Fruit fly (Drosophila melanogaster) whole organism, prepupa: ENCODE measurements around the gene CG1092.
A peak's percentile ranks its signal among the peaks of the same experiment; 100 is the strongest.

Source experiments
- Blimp-1 ChIP-seq: fragments of 200-800 bp; sonication (Bioruptor generic); optimal IDR thresholded peaks from 3 replicates; lab custom pipeline; 2017; ENCODE audit warnings: missing biosample characterization, missing genetic modification characterization, mild to moderate bottlenecking, moderate library complexity, missing genetic modification reagents
- CG10631 ChIP-seq: fragments of 200-800 bp; sonication (Bioruptor generic); optimal IDR thresholded peaks from 2 replicates; lab custom pipeline; 2016; ENCODE audit warnings: missing biosample characterization, missing genetic modification characterization
- CG10669 ChIP-seq: fragments of 200-800 bp; sonication (Bioruptor generic); optimal IDR thresholded peaks from 3 replicates; lab custom pipeline; 2018; ENCODE audit warnings: missing biosample characterization, mild to moderate bottlenecking, missing genetic modification characterization, moderate library complexity
- CG11762 ChIP-seq: fragments of 200-800 bp; sonication (Bioruptor generic); optimal IDR thresholded peaks from 3 replicates; lab custom pipeline; 2016; ENCODE audit warnings: missing biosample characterization, missing genetic modification characterization; ENCODE audit not compliant: insufficient read depth
- CG15336 ChIP-seq: fragments of 200-800 bp; sonication (Bioruptor generic); IDR thresholded peaks from 2 replicates; pipeline ENCODE4 v1.3.6; 2022; ENCODE audit warnings: missing biosample characterization, missing genetic modification characterization
- CG3032 ChIP-seq: fragments of 200-800 bp; optimal IDR thresholded peaks from 2 replicates; lab custom pipeline; 2019; ENCODE audit warnings: missing biosample characterization, mild to moderate bottlenecking, missing genetic modification characterization, moderate library complexity
- CG31627 ChIP-seq: fragments of 200-800 bp; sonication (Bioruptor generic); optimal IDR thresholded peaks from 3 replicates; lab custom pipeline; 2016; ENCODE audit warnings: missing biosample characterization, missing genetic modification characterization
- CG34406 ChIP-seq: fragments of 200-800 bp; sonication (Bioruptor generic); optimal IDR thresholded peaks from 3 replicates; lab custom pipeline; 2016; ENCODE audit warnings: missing biosample characterization, missing genetic modification characterization
- CG4318 ChIP-seq: fragments of 200-800 bp; sonication (Bioruptor generic); optimal IDR thresholded peaks from 3 replicates; lab custom pipeline; 2017; ENCODE audit warnings: missing biosample characterization, mild to moderate bottlenecking, missing genetic modification characterization
- CG6163 ChIP-seq: fragments of 200-800 bp; sonication (Bioruptor generic); IDR thresholded peaks from 3 replicates; pipeline ENCODE4 v1.3.6; 2022; ENCODE audit warnings: missing biosample characterization, missing genetic modification characterization
- CG6808 ChIP-seq: fragments of 200-800 bp; sonication (Bioruptor generic); optimal IDR thresholded peaks from 3 replicates; lab custom pipeline; 2017; ENCODE audit warnings: missing biosample characterization, missing genetic modification characterization, mild to moderate bottlenecking, moderate library complexity, missing genetic modification reagents
- CG6854 ChIP-seq: fragments of 200-800 bp; sonication (Bioruptor generic); optimal IDR thresholded peaks from 2 replicates; lab custom pipeline; 2017; ENCODE audit warnings: missing biosample characterization, mild to moderate bottlenecking, missing genetic modification characterization
- CG8119 ChIP-seq: fragments of 200-800 bp; sonication (Bioruptor generic); IDR thresholded peaks from 3 replicates; pipeline ENCODE4 v1.3.6; 2022; ENCODE audit warnings: missing biosample characterization, missing genetic modification characterization
- CG8319 ChIP-seq: fragments of 200-800 bp; sonication (Bioruptor generic); optimal IDR thresholded peaks from 3 replicates; lab custom pipeline; 2016; ENCODE audit warnings: missing biosample characterization, missing genetic modification characterization
- CG8632 ChIP-seq: fragments of 200-800 bp; sonication (Bioruptor generic); optimal IDR thresholded peaks from 3 replicates; lab custom pipeline; 2016; ENCODE audit warnings: missing biosample characterization, missing genetic modification characterization
- CG9139 ChIP-seq: fragments of 200-800 bp; sonication (Bioruptor generic); optimal IDR thresholded peaks from 3 replicates; lab custom pipeline; 2017; ENCODE audit warnings: missing biosample characterization, mild to moderate bottlenecking, missing genetic modification characterization
- Eip78C ChIP-seq: fragments of 200-800 bp; sonication (Bioruptor generic); peaks from one replicate; lab custom pipeline; 2016; ENCODE audit warnings: missing biosample characterization, missing genetic modification characterization
- Eip93F ChIP-seq: fragments of 200-800 bp; sonication (Bioruptor generic); optimal IDR thresholded peaks from 2 replicates; lab custom pipeline; 2016; ENCODE audit warnings: missing biosample characterization, mild to moderate bottlenecking, missing genetic modification characterization
- Ets96B ChIP-seq: fragments of 200-800 bp; optimal IDR thresholded peaks from 2 replicates; lab custom pipeline; 2019; ENCODE audit warnings: missing biosample characterization, mild to moderate bottlenecking, missing genetic modification characterization, moderate library complexity
- Gug ChIP-seq: fragments of 200-800 bp; sonication (Bioruptor generic); IDR thresholded peaks from 2 replicates; pipeline ENCODE4 v1.3.6; 2022; ENCODE audit warnings: missing biosample characterization, missing genetic modification characterization
- Hr38 ChIP-seq: sonication (Bioruptor generic); optimal IDR thresholded peaks from 2 replicates; lab custom pipeline; 2016; ENCODE audit warnings: missing biosample characterization, missing genetic modification characterization
- Hr39 ChIP-seq: fragments of 200-800 bp; sonication (Bioruptor generic); optimal IDR thresholded peaks from 2 replicates; lab custom pipeline; 2016; ENCODE audit warnings: missing biosample characterization, missing genetic modification characterization
- Lpt ChIP-seq: fragments of 200-800 bp; sonication (Bioruptor generic); optimal IDR thresholded peaks from 3 replicates; lab custom pipeline; 2016; ENCODE audit warnings: missing biosample characterization, missing genetic modification characterization
- Sox102F ChIP-seq: fragments of 200-800 bp; sonication (Bioruptor generic); optimal IDR thresholded peaks from 2 replicates; lab custom pipeline; 2016; ENCODE audit warnings: missing biosample characterization, mild to moderate bottlenecking, missing genetic modification characterization
- achi ChIP-seq: fragments of 200-800 bp; sonication (Bioruptor generic); optimal IDR thresholded peaks from 3 replicates; lab custom pipeline; 2016; ENCODE audit warnings: missing biosample characterization, missing genetic modification characterization
- acj6 ChIP-seq: fragments of 200-800 bp; sonication (Bioruptor generic); optimal IDR thresholded peaks from 3 replicates; lab custom pipeline; 2016; ENCODE audit warnings: missing biosample characterization, missing genetic modification characterization
- esn ChIP-seq: fragments of 200-800 bp; sonication (Bioruptor generic); optimal IDR thresholded peaks from 2 replicates; lab custom pipeline; 2016; ENCODE audit warnings: missing biosample characterization, mild to moderate bottlenecking, missing genetic modification characterization, moderate library complexity
- fd59A ChIP-seq: fragments of 200-800 bp; sonication (Bioruptor generic); optimal IDR thresholded peaks from 2 replicates; lab custom pipeline; 2017; ENCODE audit warnings: missing biosample characterization, mild to moderate bottlenecking, missing genetic modification characterization, missing genetic modification reagents
- fkh ChIP-seq: fragments of 200-800 bp; sonication (Bioruptor generic); optimal IDR thresholded peaks from 3 replicates; lab custom pipeline; 2017; ENCODE audit warnings: missing biosample characterization, mild to moderate bottlenecking, missing genetic modification characterization, moderate library complexity
- lz ChIP-seq: fragments of 200-800 bp; sonication (Bioruptor generic); optimal IDR thresholded peaks from 3 replicates; lab custom pipeline; 2016; ENCODE audit warnings: missing biosample characterization, missing genetic modification characterization
- net ChIP-seq: fragments of 200-800 bp; sonication (Bioruptor generic); optimal IDR thresholded peaks from 3 replicates; lab custom pipeline; 2016; ENCODE audit warnings: missing biosample characterization, missing genetic modification characterization
- pdm3 ChIP-seq: fragments of 200-800 bp; sonication (Bioruptor generic); optimal IDR thresholded peaks from 3 replicates; lab custom pipeline; 2016; ENCODE audit warnings: missing biosample characterization, missing genetic modification characterization
- svp ChIP-seq: fragments of 200-800 bp; sonication (Bioruptor generic); peaks from one replicate; lab custom pipeline; 2016; ENCODE audit warnings: missing biosample characterization, missing genetic modification characterization
- topi ChIP-seq: fragments of 200-800 bp; sonication (Bioruptor generic); optimal IDR thresholded peaks from 3 replicates; lab custom pipeline; 2016; ENCODE audit warnings: missing biosample characterization, missing genetic modification characterization
- vri ChIP-seq: fragments of 200-800 bp; sonication (Bioruptor generic); optimal IDR thresholded peaks from 3 replicates; lab custom pipeline; 2016; ENCODE audit warnings: missing biosample characterization, mild to moderate bottlenecking, missing genetic modification characterization

Gene CG1092

dm6 chr3R:4308708-4309107 is 42.1 kb downstream of the CG1092 start:
- TF ChIP-seq CG11762 (GFP tag; lab: Kevin White, UChicago) (no peak), fkh (GFP tag; lab: Kevin White, UChicago) (no peak), Blimp-1 (GFP tag; lab: Kevin White, UChicago) (no peak), CG31627 (GFP tag; lab: Kevin White, UChicago) (no peak), svp (GFP tag; lab: Kevin White, UChicago) (peak; percentile 56), Sox102F (GFP tag; lab: Kevin White, UChicago) (no peak), achi (GFP tag; lab: Kevin White, UChicago) (no peak)

- no peak for TF ChIP-seq Hr39 (GFP tag; lab: Kevin White, UChicago)
- no peak for TF ChIP-seq topi (GFP tag; lab: Kevin White, UChicago)
- TF ChIP-seq CG8319: no peak
- no peak for TF ChIP-seq fd59A (GFP tag; lab: Kevin White, UChicago)
- TF ChIP-seq CG8119 (GFP tag; lab: Robert Waterston, UW): no peak
- no peak for TF ChIP-seq acj6 (GFP tag; lab: Kevin White, UChicago)
- TF ChIP-seq Eip93F: no peak
- TF ChIP-seq net (GFP tag; lab: Kevin White, UChicago): no peak
- TF ChIP-seq CG34406 (GFP tag; lab: Kevin White, UChicago): no peak
- TF ChIP-seq vri (GFP tag; lab: Kevin White, UChicago): peak; percentile 35
- TF ChIP-seq fkh (GFP tag; lab: Kevin White, UChicago): peak; percentile 80
- no peak for TF ChIP-seq CG3032
- TF ChIP-seq CG6163 (GFP tag; lab: Robert Waterston, UW): no peak
- no peak for TF ChIP-seq pdm3 (GFP tag; lab: Kevin White, UChicago)
- no peak for TF ChIP-seq CG6808
- TF ChIP-seq CG10631: no peak
- TF ChIP-seq CG4318 (GFP tag; lab: Kevin White, UChicago): no peak
- no peak for TF ChIP-seq CG10669
Observed at dm6 chr3R:4310683-4311066, 44.1 kb downstream of the CG1092 start, which contains the start of gene Vps24. Gene Vps24 (minus strand): TSS chr3R:4310947.

dm6 chr3R:4311067-4311723 is 44.6 kb downstream of the CG1092 start, which contains the start of gene Suv3:
Gene Suv3 (plus strand): TSS chr3R:4311555.
- TF ChIP-seq achi (GFP tag; lab: Kevin White, UChicago) (peak; percentile 46), Lpt (GFP tag; lab: Kevin White, UChicago) (no peak), esn (GFP tag; lab: Kevin White, UChicago) (peak; percentile 40), CG9139 (no peak), Eip78C (GFP tag; lab: Kevin White, UChicago) (peak; percentile 74), CG34406 (GFP tag; lab: Kevin White, UChicago) (peak; percentile 45), Ets96B (peak; percentile 28), Gug (GFP tag; lab: Robert Waterston, UW) (no peak), acj6 (GFP tag; lab: Kevin White, UChicago) (peak; percentile 19), CG6854 (GFP tag; lab: Kevin White, UChicago) (no peak), Eip93F (no peak), CG8632 (GFP tag; lab: Kevin White, UChicago) (peak; percentile 17), CG15336 (GFP tag; lab: Robert Waterston, UW) (0 out of 2 replicates have a peak, but pooled peaks have one; percentile 17), CG3032 (peak; percentile 61), Hr38 (GFP tag; lab: Kevin White, UChicago) (no peak), Hr39 (GFP tag; lab: Kevin White, UChicago) (peak; percentile 5), CG31627 (GFP tag; lab: Kevin White, UChicago) (peak; percentile 5), CG8119 (GFP tag; lab: Robert Waterston, UW) (peak; percentile 50; the same call in 1 of the 3 replicates), lz (GFP tag; lab: Kevin White, UChicago) (peak; percentile 11), fkh (GFP tag; lab: Kevin White, UChicago) (peak; percentile 21), vri (GFP tag; lab: Kevin White, UChicago) (peak; percentile 83)
